Worm (Caenorhabditis elegans) whole organism, late embryonic: ENCODE results near the gene osg-1.
A peak's percentile ranks its signal among the peaks of the same experiment; 100 is the strongest.

Source experiments
- C08G9.2 ChIP-seq: sonication (generic microtip); optimal IDR thresholded peaks from 2 replicates; lab custom pipeline; 2016; ENCODE audit warnings: mild to moderate bottlenecking, missing genetic modification characterization, moderate library complexity, missing compliant biosample characterization
- C38D4.7 ChIP-seq: fragments of 200-800 bp; sonication (Bioruptor generic); optimal IDR thresholded peaks from 2 replicates; lab custom pipeline; 2018; ENCODE audit warnings: mild to moderate bottlenecking, missing genetic modification characterization, moderate library complexity, missing compliant biosample characterization
- F13H6.1 ChIP-seq: sonication (generic microtip); optimal IDR thresholded peaks from 2 replicates; lab custom pipeline; 2016; ENCODE audit warnings: missing genetic modification characterization, missing compliant biosample characterization
- K02D7.2 ChIP-seq: sonication (generic microtip); optimal IDR thresholded peaks from 2 replicates; lab custom pipeline; 2017; ENCODE audit warnings: mild to moderate bottlenecking, missing genetic modification characterization, missing compliant biosample characterization
- K09A11.1 ChIP-seq: sonication (generic microtip); optimal IDR thresholded peaks from 2 replicates; lab custom pipeline; 2017; ENCODE audit warnings: antibody characterized with exemption, mild to moderate bottlenecking, missing genetic modification characterization, missing compliant biosample characterization; ENCODE audit not compliant: insufficient read depth
- Y22D7AL.16 ChIP-seq: sonication (generic microtip); optimal IDR thresholded peaks from 2 replicates; lab custom pipeline; 2016; ENCODE audit warnings: missing genetic modification characterization, missing compliant biosample characterization
- ahr-1 ChIP-seq: sonication (generic microtip); optimal IDR thresholded peaks from 2 replicates; lab custom pipeline; 2016; ENCODE audit warnings: missing genetic modification characterization, missing compliant biosample characterization
- ama-1 ChIP-seq: fragments of 150-350 bp; optimal IDR thresholded peaks from 2 replicates; lab custom pipeline; 2014
- ceh-18 ChIP-seq: sonication (generic microtip); optimal IDR thresholded peaks from 2 replicates; lab custom pipeline; 2016; ENCODE audit warnings: missing genetic modification characterization, missing compliant biosample characterization
- ceh-19 ChIP-seq: fragments of 200-800 bp; sonication (Bioruptor generic); optimal IDR thresholded peaks from 2 replicates; lab custom pipeline; 2018; ENCODE audit warnings: mild to moderate bottlenecking, missing genetic modification characterization, missing compliant biosample characterization
- ceh-45 ChIP-seq: fragments of 200-800 bp; sonication (Bioruptor generic); IDR thresholded peaks from 2 replicates; pipeline ENCODE4 v1.3.6; 2022; ENCODE audit warnings: missing genetic modification reagents, missing genetic modification characterization, missing compliant biosample characterization
- che-1 ChIP-seq: sonication (generic microtip); optimal IDR thresholded peaks from 2 replicates; lab custom pipeline; 2016; ENCODE audit warnings: mild to moderate bottlenecking, missing genetic modification characterization, missing compliant biosample characterization
- dve-1 ChIP-seq: sonication (generic microtip); optimal IDR thresholded peaks from 2 replicates; lab custom pipeline; 2017; ENCODE audit warnings: antibody characterized with exemption, mild to moderate bottlenecking, missing genetic modification characterization, missing compliant biosample characterization
- eyg-1 ChIP-seq: sonication (generic microtip); optimal IDR thresholded peaks from 2 replicates; lab custom pipeline; 2016; ENCODE audit warnings: missing genotype, missing genetic modification characterization, missing compliant biosample characterization
- fax-1 ChIP-seq: sonication (generic microtip); optimal IDR thresholded peaks from 2 replicates; lab custom pipeline; 2016; ENCODE audit warnings: missing genotype, missing genetic modification characterization, missing compliant biosample characterization
- fkh-10 ChIP-seq: fragments of 150-350 bp; optimal IDR thresholded peaks from 2 replicates; lab custom pipeline; 2014; ENCODE audit warnings: missing biosample characterization, missing genetic modification reagents, missing genetic modification characterization
- lim-6 ChIP-seq: sonication (generic microtip); optimal IDR thresholded peaks from 2 replicates; lab custom pipeline; 2016; ENCODE audit warnings: missing genetic modification characterization, missing compliant biosample characterization
- lin-11 ChIP-seq: fragments of 200-800 bp; sonication (Bioruptor generic); optimal IDR thresholded peaks from 2 replicates; lab custom pipeline; 2018; ENCODE audit warnings: mild to moderate bottlenecking, missing genetic modification characterization, missing compliant biosample characterization
- nfya-1 ChIP-seq: sonication (generic microtip); optimal IDR thresholded peaks from 2 replicates; lab custom pipeline; 2017; ENCODE audit warnings: missing genetic modification characterization, mild to moderate bottlenecking, missing compliant biosample characterization, antibody characterized with exemption, moderate library complexity
- nhr-11 ChIP-seq: fragments of 150-350 bp; optimal IDR thresholded peaks from 2 replicates; lab custom pipeline; 2014; ENCODE audit warnings: missing biosample characterization, missing genetic modification characterization
- npax-4 ChIP-seq: sonication (generic microtip); optimal IDR thresholded peaks from 2 replicates; lab custom pipeline; 2016; ENCODE audit warnings: missing genetic modification characterization, missing compliant biosample characterization
- pat-9 ChIP-seq: fragments of 200-800 bp; sonication (Bioruptor generic); optimal IDR thresholded peaks from 2 replicates; lab custom pipeline; 2018; ENCODE audit warnings: mild to moderate bottlenecking, missing genetic modification characterization, moderate library complexity, missing compliant biosample characterization
- pqm-1 ChIP-seq: sonication (generic microtip); optimal IDR thresholded peaks from 2 replicates; lab custom pipeline; 2016; ENCODE audit warnings: missing genetic modification characterization, missing compliant biosample characterization
- ref-2 ChIP-seq: sonication (generic microtip); optimal IDR thresholded peaks from 2 replicates; lab custom pipeline; 2016; ENCODE audit warnings: missing genetic modification characterization, missing compliant biosample characterization
- sox-2 ChIP-seq: fragments of 200-800 bp; sonication (Bioruptor generic); IDR thresholded peaks from 2 replicates; pipeline ENCODE4 v1.3.6; 2022; ENCODE audit warnings: missing genetic modification reagents, missing genetic modification characterization, missing compliant biosample characterization
- sox-4 ChIP-seq: sonication (generic microtip); optimal IDR thresholded peaks from 2 replicates; lab custom pipeline; 2017; ENCODE audit warnings: mild to moderate bottlenecking, missing genetic modification characterization, inconsistent platforms, missing compliant biosample characterization
- syd-9 ChIP-seq: sonication (generic microtip); optimal IDR thresholded peaks from 2 replicates; lab custom pipeline; 2016; ENCODE audit warnings: mild to moderate bottlenecking, missing genetic modification characterization, moderate library complexity, missing compliant biosample characterization
- ttx-3 ChIP-seq: sonication (generic microtip); optimal IDR thresholded peaks from 2 replicates; lab custom pipeline; 2016; ENCODE audit warnings: missing genetic modification reagents, missing genetic modification characterization, missing compliant biosample characterization
- unc-42 ChIP-seq: sonication (generic microtip); optimal IDR thresholded peaks from 2 replicates; lab custom pipeline; 2016; ENCODE audit warnings: missing genotype, missing genetic modification characterization, missing compliant biosample characterization
- unc-55 ChIP-seq: sonication (generic microtip); optimal IDR thresholded peaks from 2 replicates; lab custom pipeline; 2017; ENCODE audit warnings: missing biosample characterization, missing genetic modification reagents, missing genetic modification characterization
- ztf-16 ChIP-seq: sonication (generic microtip); optimal IDR thresholded peaks from 2 replicates; lab custom pipeline; 2017; ENCODE audit warnings: missing genetic modification characterization, missing compliant biosample characterization

The osg-1 gene

ce11 chrIII:5504725-5505473, 17.5 kb downstream of the osg-1 start:
- TF ChIP-seq eyg-1 (tag; lab: Kevin White, UChicago) (no peak), K09A11.1 (tag; lab: Kevin White, UChicago) (no peak), unc-55 (GFP tag; lab: Kevin White, UChicago) (no peak), ceh-19 (no peak), nhr-11 (no peak), syd-9 (tag; lab: Kevin White, UChicago) (no peak), C38D4.7 (GFP tag; lab: Kevin White, UChicago) (no peak), ztf-16 (tag; lab: Kevin White, UChicago) (no peak), ref-2 (tag; lab: Kevin White, UChicago) (no peak), dve-1 (tag; lab: Kevin White, UChicago) (no peak), C08G9.2 (tag; lab: Kevin White, UChicago) (no peak)

ce11 chrIII:5505474-5506022, 18.2 kb downstream of the osg-1 start:
- TF ChIP-seq ceh-45 (GFP tag; lab: Robert Waterston, UW), result no peak
- TF ChIP-seq nfya-1, result no peak
- no peak for TF ChIP-seq fkh-10
- no peak for TF ChIP-seq fax-1 (tag; lab: Kevin White, UChicago)
- no peak for TF ChIP-seq lim-6 (tag; lab: Kevin White, UChicago)
- no peak for TF ChIP-seq ahr-1

- no peak for TF ChIP-seq npax-4 (tag; lab: Kevin White, UChicago)
- peak; percentile 53 for TF ChIP-seq ama-1 (lab: Kevin White, UChicago)
- no peak for TF ChIP-seq pqm-1 (tag; lab: Kevin White, UChicago)
- no peak for TF ChIP-seq lin-11 (tag; lab: Kevin White, UChicago)
- no peak for TF ChIP-seq ttx-3 (tag; lab: Kevin White, UChicago)
- no peak for TF ChIP-seq unc-42 (tag; lab: Kevin White, UChicago)
Observed at ce11 chrIII:5506023-5506597, 18.8 kb downstream of the osg-1 start.

DNA sequence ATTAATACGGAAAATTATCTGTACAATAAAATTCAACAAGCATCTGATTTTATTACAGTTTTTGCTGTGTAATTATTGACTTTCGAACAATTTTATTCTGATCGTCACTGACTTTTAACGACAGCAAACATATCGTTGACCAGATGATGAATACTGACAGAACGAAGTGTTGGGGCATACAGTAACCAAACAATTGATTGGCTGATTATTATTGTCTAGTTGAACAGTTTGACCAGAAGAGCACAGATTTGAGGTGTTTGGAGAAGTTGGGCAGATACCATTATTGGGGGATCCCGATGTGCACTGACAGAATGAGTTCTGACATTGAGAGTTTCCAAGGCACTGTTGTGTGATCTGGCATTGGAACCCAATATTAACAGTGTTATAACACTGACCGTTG, 19.6 kb downstream of the osg-1 start:
- TF ChIP-seq ztf-16 (tag; lab: Kevin White, UChicago), result no peak
- no peak for TF ChIP-seq pat-9 (tag; lab: Kevin White, UChicago)
- no peak for TF ChIP-seq C08G9.2 (tag; lab: Kevin White, UChicago)
- TF ChIP-seq fax-1 (tag; lab: Kevin White, UChicago), result no peak
- no peak for TF ChIP-seq eyg-1 (tag; lab: Kevin White, UChicago)
- TF ChIP-seq sox-4 (tag; lab: Kevin White, UChicago), result no peak
- no peak for TF ChIP-seq che-1 (tag; lab: Kevin White, UChicago)
- no peak for TF ChIP-seq ceh-18 (tag; lab: Kevin White, UChicago)
- no peak for TF ChIP-seq ama-1 (lab: Kevin White, UChicago)
- no peak for TF ChIP-seq F13H6.1 (tag; lab: Kevin White, UChicago)
- TF ChIP-seq Y22D7AL.16, result no peak
- TF ChIP-seq sox-2 (GFP tag; lab: Robert Waterston, UW), result no peak
- TF ChIP-seq ceh-45 (GFP tag; lab: Robert Waterston, UW), result no peak
- no peak for TF ChIP-seq unc-55 (GFP tag; lab: Kevin White, UChicago)

- TF ChIP-seq K02D7.2 (tag; lab: Kevin White, UChicago), result no peak
- TF ChIP-seq, all 69 proteins: peak for 0
Observed at ce11 chrIII:5508669-5509068, 21.3 kb downstream of the osg-1 start, which contains the start of gene D1044.7. D1044.7 (minus strand) TSS chrIII:5508769.
